Fruit fly (Drosophila melanogaster): ENCODE data around the gene Naglu.

Naglu gene

dm6 chr2L:8394180-8394579, 17.5 kb downstream of the Naglu start, which contains the start of gene lectin-29Ca:
Gene lectin-29Ca (minus strand): TSS chr2L:8394280.
- no peak for TF ChIP-seq Hnf4 (GFP tag; optimal IDR thresholded peaks at IDR 0.05)
- TF ChIP-seq h (GFP tag; optimal IDR thresholded peaks at IDR 0.05) = no peak
- no peak for TF ChIP-seq CrebA (GFP tag; optimal IDR thresholded peaks at IDR 0.05; ENCODE audit: borderline replicate concordance)
- TF ChIP-seq dmrt93B (GFP tag; optimal IDR thresholded peaks at IDR 0.05) = no peak
- no peak for TF ChIP-seq foxo (GFP tag; optimal IDR thresholded peaks at IDR 0.05)
- no peak for TF ChIP-seq Jra (GFP tag; optimal IDR thresholded peaks at IDR 0.05)
- no peak for TF ChIP-seq pan (optimal IDR thresholded peaks at IDR 0.05)
- TF ChIP-seq Dfd (GFP tag; optimal IDR thresholded peaks at IDR 0.05) = no peak
- TF ChIP-seq ey (GFP tag; optimal IDR thresholded peaks at IDR 0.05) = no peak
- no peak for TF ChIP-seq tai (GFP tag; optimal IDR thresholded peaks at IDR 0.05)
- no peak for TF ChIP-seq CG9705 (GFP tag; optimal IDR thresholded peaks at IDR 0.05)

DNA sequence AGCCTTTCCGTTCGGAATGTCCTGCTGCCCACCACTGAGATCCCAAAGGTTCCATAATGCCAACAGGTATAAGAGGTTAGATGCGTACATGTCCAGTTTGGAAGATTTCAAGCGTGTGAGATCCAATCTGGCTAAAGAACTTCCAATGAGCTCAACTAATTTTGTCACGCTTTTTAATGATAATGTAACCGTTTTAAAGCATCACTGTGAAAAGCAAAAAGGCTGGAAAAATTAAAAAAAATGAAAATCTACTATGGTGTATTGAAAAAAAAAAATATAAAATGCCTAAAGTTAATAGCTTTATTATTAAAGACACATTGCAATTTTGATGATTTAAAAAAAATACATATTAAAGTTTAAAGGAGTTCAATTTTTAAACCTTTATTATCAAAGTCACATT, 18.5 kb downstream of the Naglu start, which contains the start of gene Acp29AB:
TSS of gene Acp29AB (minus strand) at position 101 of the 400 bp plus-strand sequence.
- TF ChIP-seq Rel (GFP tag; optimal IDR thresholded peaks at IDR 0.05) (no peak), Rel (tag; optimal IDR thresholded peaks at IDR 0.05) (no peak), Sp1 (GFP tag; optimal IDR thresholded peaks at IDR 0.05) (no peak), pan (optimal IDR thresholded peaks at IDR 0.05) (no peak), Hr83 (GFP tag; optimal IDR thresholded peaks at IDR 0.05; ENCODE audit: poor library complexity, severe bottlenecking) (no peak), br (GFP tag; optimal IDR thresholded peaks at IDR 0.05) (no peak), CrebA (GFP tag; optimal IDR thresholded peaks at IDR 0.05; ENCODE audit: borderline replicate concordance) (no peak), Hnf4 (GFP tag; optimal IDR thresholded peaks at IDR 0.05) (no peak), Dfd (GFP tag; optimal IDR thresholded peaks at IDR 0.05) (no peak), ey (GFP tag; optimal IDR thresholded peaks at IDR 0.05) (no peak), OdsH (GFP tag; optimal IDR thresholded peaks at IDR 0.05) (no peak), psq (GFP tag; optimal IDR thresholded peaks at IDR 0.05) (no peak), Vsx2 (GFP tag; optimal IDR thresholded peaks at IDR 0.05; ENCODE audit: partially characterized antibody) (no peak), brk (GFP tag; optimal IDR thresholded peaks at IDR 0.05) (no peak), usp (GFP tag; optimal IDR thresholded peaks at IDR 0.05) (no peak), lola (GFP tag; optimal IDR thresholded peaks at IDR 0.05) (no peak), foxo (GFP tag; optimal IDR thresholded peaks at IDR 0.05) (no peak), dsf (GFP tag; optimal IDR thresholded peaks at IDR 0.05; ENCODE audit: borderline replicate concordance) (no peak), Hr78 (GFP tag; optimal IDR thresholded peaks at IDR 0.05) (no peak), dl (GFP tag; optimal IDR thresholded peaks at IDR 0.05; ENCODE audit: insufficient read depth in 1 of 2, partially characterized antibody in 2 of 2) (no peak)

DNA sequence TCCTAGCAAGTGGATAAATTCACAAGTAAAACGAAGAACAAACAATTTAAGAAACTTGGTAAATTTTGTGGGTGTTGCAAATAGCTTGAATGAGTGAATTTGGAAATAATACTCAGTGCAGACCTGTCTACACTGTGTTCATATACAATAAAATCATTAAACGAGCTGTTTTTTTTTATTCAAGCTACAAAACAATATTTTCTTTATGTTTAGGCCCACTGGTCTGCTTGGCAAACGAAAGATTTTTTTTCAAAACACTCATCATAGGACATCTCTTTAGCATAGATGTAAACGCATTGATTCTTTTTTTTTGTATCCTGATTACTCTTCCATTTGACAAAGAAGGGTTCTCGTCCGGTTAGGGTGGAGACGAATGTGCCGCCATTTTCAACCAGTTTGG, 19.4 kb downstream of the Naglu start, which contains the start of gene CG42820:
TSS of gene CG42820 (minus strand) at position 101 of the 400 bp plus-strand sequence.
- no peak for TF ChIP-seq rgr (GFP tag; optimal IDR thresholded peaks at IDR 0.05)
- no peak for TF ChIP-seq dmrt93B (GFP tag; optimal IDR thresholded peaks at IDR 0.05)
- no peak for TF ChIP-seq HLH106 (tag; optimal IDR thresholded peaks at IDR 0.05)
- TF ChIP-seq N (GFP tag; optimal IDR thresholded peaks at IDR 0.05) = no peak
- no peak for TF ChIP-seq Hnf4 (GFP tag; optimal IDR thresholded peaks at IDR 0.05)
- TF ChIP-seq dl (GFP tag; optimal IDR thresholded peaks at IDR 0.05; ENCODE audit: insufficient read depth in 1 of 2, partially characterized antibody in 2 of 2) = no peak
- TF ChIP-seq Jra (GFP tag; optimal IDR thresholded peaks at IDR 0.05) = no peak
- TF ChIP-seq brk (GFP tag; optimal IDR thresholded peaks at IDR 0.05) = no peak
- TF ChIP-seq CG32264 (GFP tag; optimal IDR thresholded peaks at IDR 0.05) = no peak
- TF ChIP-seq Dfd (GFP tag; optimal IDR thresholded peaks at IDR 0.05) = no peak
- TF ChIP-seq Myc (optimal IDR thresholded peaks at IDR 0.05) = no peak
- no peak for TF ChIP-seq Dif (GFP tag; optimal IDR thresholded peaks at IDR 0.05; ENCODE audit: partially characterized antibody)
- TF ChIP-seq Vsx2 (GFP tag; optimal IDR thresholded peaks at IDR 0.05; ENCODE audit: partially characterized antibody) = no peak
- TF ChIP-seq ey (GFP tag; optimal IDR thresholded peaks at IDR 0.05) = no peak
- TF ChIP-seq lola (GFP tag; optimal IDR thresholded peaks at IDR 0.05) = no peak
- no peak for TF ChIP-seq OdsH (GFP tag; optimal IDR thresholded peaks at IDR 0.05)
- no peak for TF ChIP-seq fru (GFP tag; optimal IDR thresholded peaks at IDR 0.05)
- no peak for TF ChIP-seq pan (optimal IDR thresholded peaks at IDR 0.05)

dm6 chr2L:8389231-8389630, 22.4 kb downstream of the Naglu start, which contains the start of gene CG42819:
Gene CG42819 (minus strand): TSS chr2L:8389331.
- TF ChIP-seq Hnf4 (GFP tag; optimal IDR thresholded peaks at IDR 0.05) (no peak), jim (GFP tag; optimal IDR thresholded peaks at IDR 0.05) (no peak), CG9705 (GFP tag; optimal IDR thresholded peaks at IDR 0.05) (no peak), dl (GFP tag; optimal IDR thresholded peaks at IDR 0.05; ENCODE audit: insufficient read depth in 1 of 2, partially characterized antibody in 2 of 2) (no peak), br (GFP tag; optimal IDR thresholded peaks at IDR 0.05) (no peak), tai (GFP tag; optimal IDR thresholded peaks at IDR 0.05) (no peak), rgr (GFP tag; optimal IDR thresholded peaks at IDR 0.05) (no peak), psq (GFP tag; optimal IDR thresholded peaks at IDR 0.05) (no peak), h (GFP tag; optimal IDR thresholded peaks at IDR 0.05) (no peak), sv (GFP tag; optimal IDR thresholded peaks at IDR 0.05) (no peak), N (GFP tag; optimal IDR thresholded peaks at IDR 0.05) (no peak), Myc (optimal IDR thresholded peaks at IDR 0.05) (no peak), fru (GFP tag; optimal IDR thresholded peaks at IDR 0.05) (no peak), GATAd (GFP tag; optimal IDR thresholded peaks at IDR 0.05) (no peak), HLH106 (tag; optimal IDR thresholded peaks at IDR 0.05) (no peak), Dif (GFP tag; optimal IDR thresholded peaks at IDR 0.05; ENCODE audit: partially characterized antibody) (no peak), CG32264 (GFP tag; optimal IDR thresholded peaks at IDR 0.05) (no peak)
